Worm (Caenorhabditis elegans) whole organism, early embryonic: ENCODE results near the gene rpt-3.

Experiments used
- B0310.2 ChIP-seq: sonication (generic microtip); optimal IDR thresholded peaks from 2 replicates; lab custom pipeline; 2016; ENCODE audit warnings: mild to moderate bottlenecking, missing genetic modification characterization, missing compliant biosample characterization
- F13C5.2 ChIP-seq: sonication (generic microtip); optimal IDR thresholded peaks from 2 replicates; lab custom pipeline; 2017; ENCODE audit warnings: mild to moderate bottlenecking, missing genetic modification characterization, inconsistent platforms, missing compliant biosample characterization
- aly-1 ChIP-seq: sonication (generic microtip); optimal IDR thresholded peaks from 2 replicates; lab custom pipeline; 2016; ENCODE audit warnings: missing genetic modification characterization, missing compliant biosample characterization
- ama-1 ChIP-seq: fragments of 150-350 bp; optimal IDR thresholded peaks from 2 replicates; lab custom pipeline; 2014
- ceh-13 ChIP-seq: fragments of 200-800 bp; sonication (Bioruptor generic); optimal IDR thresholded peaks from 2 replicates; lab custom pipeline; 2018; ENCODE audit warnings: mild to moderate bottlenecking, missing genetic modification characterization, missing compliant biosample characterization
- ceh-36 ChIP-seq: sonication (generic microtip); optimal IDR thresholded peaks from 2 replicates; lab custom pipeline; 2016; ENCODE audit warnings: missing genetic modification characterization, inconsistent platforms, missing compliant biosample characterization
- ets-7 ChIP-seq: sonication (generic microtip); optimal IDR thresholded peaks from 2 replicates; lab custom pipeline; 2016; ENCODE audit warnings: missing genotype, missing genetic modification characterization, missing compliant biosample characterization
- flt-1 ChIP-seq: fragments of 200-800 bp; sonication (Bioruptor generic); IDR thresholded peaks from 2 replicates; pipeline ENCODE4 v1.3.6; 2022; ENCODE audit warnings: missing genetic modification characterization, missing compliant biosample characterization
- hmbx-1 ChIP-seq: sonication (generic microtip); optimal IDR thresholded peaks from 2 replicates; lab custom pipeline; 2016; ENCODE audit warnings: mild to moderate bottlenecking, missing genetic modification characterization, missing compliant biosample characterization
- hmg-4 ChIP-seq: fragments of 200-800 bp; sonication (Bioruptor generic); optimal IDR thresholded peaks from 2 replicates; lab custom pipeline; 2018; ENCODE audit warnings: mild to moderate bottlenecking, missing genetic modification characterization, missing compliant biosample characterization
- hnd-1 ChIP-seq: sonication (generic microtip); optimal IDR thresholded peaks from 2 replicates; lab custom pipeline; 2016; ENCODE audit warnings: missing genetic modification characterization, missing compliant biosample characterization
- pes-1 ChIP-seq: fragments of 200-800 bp; sonication (Bioruptor generic); IDR thresholded peaks from 2 replicates; pipeline ENCODE4 v1.3.6; 2022; ENCODE audit warnings: missing genetic modification reagents, missing genetic modification characterization, missing compliant biosample characterization
- scrt-1 ChIP-seq: fragments of 200-800 bp; sonication (Bioruptor generic); IDR thresholded peaks from 2 replicates; pipeline ENCODE4 v1.3.6; 2022; ENCODE audit warnings: missing genetic modification characterization, missing compliant biosample characterization
- sea-1 ChIP-seq: fragments of 200-800 bp; sonication (Bioruptor generic); conservative IDR thresholded peaks from 2 replicates; pipeline ENCODE4 v1.3.6; 2022; ENCODE audit warnings: missing genetic modification characterization, missing compliant biosample characterization
- tbx-11 ChIP-seq: fragments of 200-800 bp; sonication (Bioruptor generic); IDR thresholded peaks from 2 replicates; pipeline ENCODE4 v1.3.6; 2022; ENCODE audit warnings: missing genetic modification characterization, missing compliant biosample characterization
- tbx-37 ChIP-seq: fragments of 200-800 bp; sonication (Bioruptor generic); conservative IDR thresholded peaks from 2 replicates; pipeline ENCODE4 v1.3.6; 2022; ENCODE audit warnings: missing genetic modification reagents, missing genetic modification characterization, missing compliant biosample characterization
- tra-4 ChIP-seq: sonication (generic microtip); optimal IDR thresholded peaks from 2 replicates; lab custom pipeline; 2017; ENCODE audit warnings: missing genetic modification characterization, missing compliant biosample characterization

Gene rpt-3

ce11 chrIII:6492807-6493206, 3.2 kb downstream of the rpt-3 start, which contains the start of gene srb-11:
srb-11 (minus strand) TSS chrIII:6492907.
- TF ChIP-seq sea-1 (GFP tag; lab: Robert Waterston, UW): no peak
- no peak for TF ChIP-seq tra-4 (tag; lab: Kevin White, UChicago)
- TF ChIP-seq flt-1 (GFP tag; lab: Robert Waterston, UW): no peak
- TF ChIP-seq aly-1 (tag; lab: Kevin White, UChicago): no peak
- no peak for TF ChIP-seq F13C5.2 (tag; lab: Kevin White, UChicago)
- TF ChIP-seq hmbx-1 (tag; lab: Kevin White, UChicago): no peak

- TF ChIP-seq sea-1 (GFP tag; lab: Robert Waterston, UW): no peak
- no peak for TF ChIP-seq tbx-37 (GFP tag; lab: Robert Waterston, UW)
- TF ChIP-seq ama-1 (lab: Kevin White, UChicago): no peak
Measured at ce11 chrIII:6495191-6495723, 5.7 kb downstream of the rpt-3 start, which contains the start of gene F23F12.13. F23F12.13 (plus strand) TSS chrIII:6495673.

ce11 chrIII:6498176-6498575, 8.6 kb downstream of the rpt-3 start, which contains the start of gene sdz-15:
sdz-15 (plus strand) TSS chrIII:6498476.
- TF ChIP-seq sea-1 (GFP tag; lab: Robert Waterston, UW) (no peak), aly-1 (tag; lab: Kevin White, UChicago) (no peak), B0310.2 (no peak), pes-1 (GFP tag; lab: Robert Waterston, UW) (no peak), flt-1 (GFP tag; lab: Robert Waterston, UW) (no peak), tbx-11 (no peak), F13C5.2 (tag; lab: Kevin White, UChicago) (no peak), scrt-1 (no peak), hmg-4 (GFP tag; lab: Kevin White, UChicago) (no peak), hmbx-1 (tag; lab: Kevin White, UChicago) (no peak), ets-7 (tag; lab: Kevin White, UChicago) (no peak), hnd-1 (no peak), ama-1 (lab: Kevin White, UChicago) (no peak), tra-4 (tag; lab: Kevin White, UChicago) (no peak), ceh-13 (GFP tag; lab: Kevin White, UChicago) (no peak), tbx-37 (GFP tag; lab: Robert Waterston, UW) (no peak), ceh-36 (tag; lab: Kevin White, UChicago) (no peak)

- no peak for TF ChIP-seq tbx-37 (GFP tag; lab: Robert Waterston, UW)
- no peak for TF ChIP-seq hnd-1
- no peak for TF ChIP-seq flt-1 (GFP tag; lab: Robert Waterston, UW)
- no peak for TF ChIP-seq hmg-4 (GFP tag; lab: Kevin White, UChicago)
Measured at ce11 chrIII:6499102-6499501, 9.5 kb downstream of the rpt-3 start.

ce11 chrIII:6500032-6500564, 10.5 kb downstream of the rpt-3 start, which contains the start of gene F23F12.3:
F23F12.3 (plus strand) TSS chrIII:6500514.
- no peak for TF ChIP-seq scrt-1
- no peak for TF ChIP-seq sea-1 (GFP tag; lab: Robert Waterston, UW)
- no peak for TF ChIP-seq hmbx-1 (tag; lab: Kevin White, UChicago)
- no peak for TF ChIP-seq tra-4 (tag; lab: Kevin White, UChicago)
- TF ChIP-seq tbx-11: no peak
- no peak for TF ChIP-seq tbx-37 (GFP tag; lab: Robert Waterston, UW)
- no peak for TF ChIP-seq aly-1 (tag; lab: Kevin White, UChicago)
- TF ChIP-seq ceh-13 (GFP tag; lab: Kevin White, UChicago): no peak
- no peak for TF ChIP-seq flt-1 (GFP tag; lab: Robert Waterston, UW)
- TF ChIP-seq B0310.2: no peak
- TF ChIP-seq ets-7 (tag; lab: Kevin White, UChicago): no peak
- no peak for TF ChIP-seq ceh-36 (tag; lab: Kevin White, UChicago)
- no peak for TF ChIP-seq pes-1 (GFP tag; lab: Robert Waterston, UW)
- no peak for TF ChIP-seq ama-1 (lab: Kevin White, UChicago)
- no peak for TF ChIP-seq hnd-1
- no peak for TF ChIP-seq F13C5.2 (tag; lab: Kevin White, UChicago)
- no peak for TF ChIP-seq hmg-4 (GFP tag; lab: Kevin White, UChicago)

- TF ChIP-seq aly-1 (tag; lab: Kevin White, UChicago) (no peak), tbx-37 (GFP tag; lab: Robert Waterston, UW) (no peak), hmg-4 (GFP tag; lab: Kevin White, UChicago) (no peak), hmbx-1 (tag; lab: Kevin White, UChicago) (no peak), ama-1 (lab: Kevin White, UChicago) (no peak), scrt-1 (no peak), F13C5.2 (tag; lab: Kevin White, UChicago) (no peak), hnd-1 (no peak), flt-1 (GFP tag; lab: Robert Waterston, UW) (no peak)
Measured at ce11 chrIII:6507832-6508231, 18.2 kb downstream of the rpt-3 start, which contains the start of gene F23F12.12. F23F12.12 (plus strand) TSS chrIII:6508132.

- no peak for TF ChIP-seq tbx-37 (GFP tag; lab: Robert Waterston, UW)
Measured at ce11 chrIII:6508327-6508726, 18.7 kb downstream of the rpt-3 start.

ce11 chrIII:6509301-6509700, 19.7 kb downstream of the rpt-3 start:
- TF ChIP-seq B0310.2 (no peak), tbx-37 (GFP tag; lab: Robert Waterston, UW) (no peak), pes-1 (GFP tag; lab: Robert Waterston, UW) (no peak), ama-1 (lab: Kevin White, UChicago) (no peak), aly-1 (tag; lab: Kevin White, UChicago) (no peak), ets-7 (tag; lab: Kevin White, UChicago) (no peak), hmbx-1 (tag; lab: Kevin White, UChicago) (no peak), F13C5.2 (tag; lab: Kevin White, UChicago) (no peak), ceh-36 (tag; lab: Kevin White, UChicago) (no peak), hnd-1 (no peak), hmg-4 (GFP tag; lab: Kevin White, UChicago) (no peak), ceh-13 (GFP tag; lab: Kevin White, UChicago) (no peak), sea-1 (GFP tag; lab: Robert Waterston, UW) (no peak), tbx-11 (no peak), tra-4 (tag; lab: Kevin White, UChicago) (no peak), flt-1 (GFP tag; lab: Robert Waterston, UW) (no peak)
